Fruit fly (Drosophila melanogaster) whole organism, embryonic: ENCODE data around the gene Ret.

Experiments used
- CG34422 ChIP-seq: fragments of 200-800 bp; sonication (Bioruptor generic); IDR thresholded peaks from 3 replicates; pipeline ENCODE4 v1.3.6; 2022; ENCODE audit warnings: missing biosample characterization, missing genetic modification characterization
- CG4282 ChIP-seq: fragments of 200-800 bp; sonication (Bioruptor generic); optimal IDR thresholded peaks from 2 replicates; lab custom pipeline; 2016; ENCODE audit warnings: missing biosample characterization, missing genetic modification characterization
- CG4854 ChIP-seq: fragments of 200-800 bp; sonication (Bioruptor generic); optimal IDR thresholded peaks from 2 replicates; lab custom pipeline; 2016; ENCODE audit warnings: missing biosample characterization, missing genetic modification characterization, inconsistent platforms
- E2f2 ChIP-seq: fragments of 200-800 bp; sonication (Bioruptor generic); IDR thresholded peaks from 2 replicates; pipeline ENCODE4 v1.3.6; 2022; ENCODE audit warnings: missing biosample characterization, missing genetic modification characterization
- bsh ChIP-seq, 2 experiments: fragments of 200-800 bp; sonication (Bioruptor generic); optimal IDR thresholded peaks; 2 replicates each; lab custom pipeline; 2017 to 2018; ENCODE audit warnings: mild to moderate bottlenecking in 2 of 2, missing biosample characterization in 2 of 2, missing genetic modification characterization in 2 of 2, moderate library complexity in 1 of 2
- pnt ChIP-seq: fragments of 200-800 bp; sonication (Bioruptor generic); optimal IDR thresholded peaks from 3 replicates; lab custom pipeline; 2016; ENCODE audit warnings: missing biosample characterization, missing genetic modification characterization

DNA sequence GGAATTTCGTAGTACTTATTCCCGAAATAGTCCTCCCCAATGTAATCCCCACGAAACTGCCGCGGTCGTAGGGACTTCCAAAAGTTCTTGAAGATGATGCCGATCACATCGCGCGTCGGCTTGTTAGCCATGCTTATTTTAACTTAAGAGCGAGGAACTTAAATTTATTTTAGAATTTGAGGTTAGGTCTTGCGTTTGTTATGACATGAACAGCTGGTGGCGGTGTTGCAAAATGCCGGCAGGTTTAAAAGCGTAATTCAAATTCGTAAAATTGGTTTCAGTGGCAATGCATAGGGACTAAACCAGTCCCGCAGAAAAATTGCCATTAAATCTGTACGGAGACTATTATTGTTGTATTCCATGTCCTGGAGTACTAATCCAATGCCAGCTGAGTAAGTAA is 32.1 kb downstream of the Ret start:
- peak; percentile 36; the same call in 1 of the 3 replicates for TF ChIP-seq CG34422 (GFP tag; lab: Robert Waterston, UW)
- TF ChIP-seq CG4282 (GFP tag; lab: Kevin White, UChicago), result no peak
- no peak for TF ChIP-seq bsh (GFP tag; optimal IDR thresholded peaks at IDR 0.05; lab: Kevin White, UChicago)
- TF ChIP-seq pnt (GFP tag; lab: Kevin White, UChicago), result no peak
- no peak for TF ChIP-seq CG4854 (GFP tag; lab: Kevin White, UChicago)
- peak; percentile 93 for TF ChIP-seq E2f2 (GFP tag; lab: Robert Waterston, UW)
